Fruit fly (Drosophila melanogaster) whole organism, wandering third instar larva: ENCODE measurements around the gene CG42876.

Experiments used
- CG32264 ChIP-seq: fragments of 200-800 bp; sonication (Bioruptor generic); optimal IDR thresholded peaks from 2 replicates; lab custom pipeline; 2016; ENCODE audit warnings: missing biosample characterization, missing genetic modification characterization
- CrebA ChIP-seq: fragments of 200-800 bp; sonication (Bioruptor generic); optimal IDR thresholded peaks from 2 replicates; lab custom pipeline; 2016; ENCODE audit warnings: missing biosample characterization, mild to moderate bottlenecking, missing genetic modification characterization, borderline replicate concordance
- Dfd ChIP-seq: fragments of >200 bp; optimal IDR thresholded peaks from 2 replicates; lab custom pipeline; 2017; ENCODE audit warnings: missing biosample characterization, missing genetic modification characterization
- GATAd ChIP-seq: sonication (Bioruptor generic); optimal IDR thresholded peaks from 2 replicates; lab custom pipeline; 2016; ENCODE audit warnings: missing biosample characterization, missing genetic modification characterization
- HLH106 ChIP-seq: fragments of 200-800 bp; optimal IDR thresholded peaks from 3 replicates; lab custom pipeline; 2019; ENCODE audit warnings: missing biosample characterization, mild to moderate bottlenecking, missing genetic modification characterization, moderate library complexity
- Hnf4 ChIP-seq: fragments of 200-800 bp; sonication (Bioruptor generic); optimal IDR thresholded peaks from 2 replicates; lab custom pipeline; 2016; ENCODE audit warnings: missing biosample characterization, mild to moderate bottlenecking, missing genetic modification characterization
- Hr78 ChIP-seq: fragments of >200 bp; optimal IDR thresholded peaks from 2 replicates; lab custom pipeline; 2017; ENCODE audit warnings: missing biosample characterization, missing genetic modification characterization
- Hr83 ChIP-seq: fragments of 200-300 bp; sonication (Bioruptor generic); optimal IDR thresholded peaks from 2 replicates; lab custom pipeline; 2016; ENCODE audit warnings: missing biosample characterization, mild to moderate bottlenecking, missing genetic modification characterization, moderate library complexity; ENCODE audit not compliant: poor library complexity, severe bottlenecking
- Jra ChIP-seq: sonication (Bioruptor generic); optimal IDR thresholded peaks from 2 replicates; lab custom pipeline; 2016; ENCODE audit warnings: missing biosample characterization, missing genetic modification characterization
- Myc ChIP-seq: fragments of >200 bp; optimal IDR thresholded peaks from 2 replicates; lab custom pipeline; 2017
- N ChIP-seq: fragments of >200 bp; optimal IDR thresholded peaks from 2 replicates; lab custom pipeline; 2018; ENCODE audit warnings: missing biosample characterization, missing external identifiers, missing genetic modification characterization
- OdsH ChIP-seq: fragments of 200-800 bp; sonication (Bioruptor generic); optimal IDR thresholded peaks from 2 replicates; lab custom pipeline; 2016; ENCODE audit warnings: missing biosample characterization, mild to moderate bottlenecking, missing genetic modification characterization
- Rel ChIP-seq, 2 experiments: fragments of 200-800 bp; sonication (Bioruptor generic) in 1 of 2; optimal IDR thresholded peaks; 2 replicates in 1 of 2; 3 replicates in 1 of 2; lab custom pipeline; 2016 to 2019; ENCODE audit warnings: mild to moderate bottlenecking in 2 of 2, missing biosample characterization in 2 of 2, missing genetic modification characterization in 2 of 2, moderate library complexity in 1 of 2
- Sp1 ChIP-seq: fragments of 200-800 bp; sonication (Bioruptor generic); optimal IDR thresholded peaks from 3 replicates; lab custom pipeline; 2019; ENCODE audit warnings: missing biosample characterization, mild to moderate bottlenecking, missing genetic modification characterization, moderate library complexity
- Vsx2 ChIP-seq: fragments of 200-300, 225-300 bp; sonication (Bioruptor generic); optimal IDR thresholded peaks from 2 replicates; lab custom pipeline; 2018; ENCODE audit warnings: missing biosample characterization, missing genetic modification characterization; ENCODE audit not compliant: partially characterized antibody
- br ChIP-seq: fragments of 200-800 bp; sonication (Bioruptor generic); optimal IDR thresholded peaks from 2 replicates; lab custom pipeline; 2016; ENCODE audit warnings: missing biosample characterization, missing genetic modification characterization
- brk ChIP-seq: fragments of 200-800 bp; sonication (Bioruptor generic); optimal IDR thresholded peaks from 2 replicates; lab custom pipeline; 2016; ENCODE audit warnings: missing biosample characterization, mild to moderate bottlenecking, missing genetic modification characterization
- dl ChIP-seq, 2 experiments: fragments of 175-275, 200-275 bp in 1 of 2; fragments of 200-275 bp in 1 of 2; sonication (Bioruptor generic); optimal IDR thresholded peaks; lab custom pipeline; 2018; ENCODE audit warnings: mild to moderate bottlenecking in 2 of 2, missing biosample characterization in 2 of 2, missing genetic modification characterization in 2 of 2, moderate library complexity in 2 of 2; ENCODE audit not compliant: partially characterized antibody in 2 of 2, insufficient read depth in 1 of 2
- dsf ChIP-seq: sonication (Bioruptor generic); optimal IDR thresholded peaks from 2 replicates; lab custom pipeline; 2016; ENCODE audit warnings: missing biosample characterization, missing genetic modification characterization, borderline replicate concordance
- ey ChIP-seq: fragments of 200-800 bp; sonication (Bioruptor generic); optimal IDR thresholded peaks from 2 replicates; lab custom pipeline; 2016; ENCODE audit warnings: missing biosample characterization, missing genetic modification characterization
- foxo ChIP-seq, 2 experiments: fragments of 200-800 bp; sonication (Bioruptor generic); optimal IDR thresholded peaks; 2 replicates in 1 of 2; 3 replicates in 1 of 2; lab custom pipeline; 2016 to 2017; ENCODE audit warnings: missing biosample characterization in 2 of 2, missing genetic modification characterization in 2 of 2
- fru ChIP-seq: fragments of 200-800 bp; sonication (Bioruptor generic); optimal IDR thresholded peaks from 3 replicates; lab custom pipeline; 2016; ENCODE audit warnings: missing biosample characterization, mild to moderate bottlenecking, missing genetic modification characterization
- h ChIP-seq: fragments of 200-800 bp; sonication (Bioruptor generic); optimal IDR thresholded peaks from 3 replicates; lab custom pipeline; 2016; ENCODE audit warnings: missing biosample characterization, mild to moderate bottlenecking, missing genetic modification characterization
- jim ChIP-seq: fragments of 175-275, 200-325 bp; sonication (Bioruptor generic); optimal IDR thresholded peaks from 2 replicates; lab custom pipeline; 2016; ENCODE audit warnings: missing biosample characterization, mild to moderate bottlenecking, missing genetic modification characterization
- lola ChIP-seq: fragments of >200 bp; optimal IDR thresholded peaks from 2 replicates; lab custom pipeline; 2017; ENCODE audit warnings: missing biosample characterization, missing genetic modification characterization
- pan ChIP-seq: fragments of >200 bp; optimal IDR thresholded peaks from 2 replicates; lab custom pipeline; 2017
- rgr ChIP-seq: fragments of 200-800 bp; sonication (Bioruptor generic); optimal IDR thresholded peaks from 3 replicates; lab custom pipeline; 2016; ENCODE audit warnings: missing biosample characterization, mild to moderate bottlenecking, missing genetic modification characterization
- sage ChIP-seq: fragments of 200-800 bp; sonication (Bioruptor generic); optimal IDR thresholded peaks from 2 replicates; lab custom pipeline; 2016; ENCODE audit warnings: missing biosample characterization, mild to moderate bottlenecking, missing genetic modification characterization
- sv ChIP-seq: fragments of 200-800 bp; sonication (Bioruptor generic); optimal IDR thresholded peaks from 3 replicates; lab custom pipeline; 2016; ENCODE audit warnings: missing biosample characterization, missing genetic modification characterization
- usp ChIP-seq: fragments of >200 bp; optimal IDR thresholded peaks from 2 replicates; lab custom pipeline; 2017; ENCODE audit warnings: missing biosample characterization, missing genetic modification characterization
- woc ChIP-seq: sonication (Bioruptor generic); optimal IDR thresholded peaks from 2 replicates; lab custom pipeline; 2016; ENCODE audit warnings: missing biosample characterization, mild to moderate bottlenecking, missing genetic modification characterization

CG42876 gene

DNA sequence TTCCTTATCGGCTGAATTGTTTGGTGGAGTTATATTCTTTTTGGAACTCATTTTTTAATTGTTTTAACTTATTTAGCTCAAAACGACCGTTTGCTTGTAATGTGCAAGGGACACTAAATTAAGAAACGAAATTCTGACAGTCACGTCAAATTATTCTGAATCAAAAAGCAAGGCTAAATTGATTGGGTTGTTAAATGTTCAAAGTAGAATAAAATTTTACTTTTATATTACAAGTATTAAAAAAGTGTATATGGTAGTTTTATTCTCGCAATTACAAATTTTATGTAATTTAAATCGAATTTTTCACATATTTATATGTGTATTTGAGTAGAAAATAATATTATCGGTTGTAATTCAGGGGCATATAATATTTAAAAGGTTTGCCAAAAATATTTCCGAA lies 23.6 kb upstream of the CG42876 start, which contains the start of gene CG18518:
CG18518 (minus strand) TSS at position 101 of the 400 bp plus-strand sequence.
- TF ChIP-seq dsf: no peak
- no peak for TF ChIP-seq Hr78 (GFP tag; lab: Kevin White, UChicago)
- TF ChIP-seq br (GFP tag; lab: Kevin White, UChicago): no peak
- TF ChIP-seq jim (GFP tag; lab: Kevin White, UChicago): no peak
- TF ChIP-seq CG32264 (GFP tag; lab: Kevin White, UChicago): no peak
- TF ChIP-seq Rel (GFP tag; optimal IDR thresholded peaks at IDR 0.05; lab: Kevin White, UChicago): no peak
- TF ChIP-seq Rel (tag; optimal IDR thresholded peaks at IDR 0.05; lab: Kevin White, UChicago): no peak
- TF ChIP-seq OdsH: no peak
- TF ChIP-seq HLH106 (tag; lab: Kevin White, UChicago): no peak
- TF ChIP-seq pan: no peak
- TF ChIP-seq woc (GFP tag; lab: Kevin White, UChicago): no peak
- no peak for TF ChIP-seq Vsx2
- no peak for TF ChIP-seq Myc (lab: Kevin White, UChicago)
- no peak for TF ChIP-seq ey
- TF ChIP-seq Dfd: no peak
- no peak for TF ChIP-seq CrebA (GFP tag; lab: Kevin White, UChicago)
- no peak for TF ChIP-seq rgr
- no peak for TF ChIP-seq N (GFP tag; lab: Kevin White, UChicago)
- no peak for TF ChIP-seq fru (GFP tag; lab: Kevin White, UChicago)
- no peak for TF ChIP-seq usp (GFP tag; lab: Kevin White, UChicago)
- TF ChIP-seq, all 38 proteins: peak for 0

DNA sequence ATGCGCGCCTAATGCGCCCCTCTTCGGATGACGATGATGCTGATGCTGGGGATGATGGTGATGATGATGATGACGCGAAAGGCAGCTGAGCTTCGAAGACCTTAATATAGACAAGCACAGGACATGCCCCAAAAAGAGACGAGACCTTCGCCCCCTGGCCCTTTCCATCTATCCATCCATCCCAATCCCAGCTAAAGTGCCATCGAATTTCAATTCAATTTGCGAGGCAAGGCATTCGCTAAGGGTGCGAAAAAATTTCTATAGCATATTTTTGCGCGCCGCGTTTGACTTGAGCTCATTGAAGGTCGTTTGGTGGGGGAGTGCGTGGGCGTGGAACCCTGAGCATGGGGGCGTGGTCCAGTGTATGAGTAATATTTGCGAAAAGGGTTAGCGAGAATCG lies 15.6 kb downstream of the CG42876 start:
- TF ChIP-seq jim (GFP tag; lab: Kevin White, UChicago): no peak
- no peak for TF ChIP-seq sage (GFP tag; lab: Kevin White, UChicago)
- no peak for TF ChIP-seq OdsH
- no peak for TF ChIP-seq br (GFP tag; lab: Kevin White, UChicago)
- TF ChIP-seq pan: no peak
- TF ChIP-seq Jra (GFP tag; lab: Kevin White, UChicago): no peak
- TF ChIP-seq ey: no peak
- TF ChIP-seq foxo (GFP tag; optimal IDR thresholded peaks at IDR 0.05; lab: Kevin White, UChicago): no peak
- no peak for TF ChIP-seq Dfd
- TF ChIP-seq brk: no peak
- no peak for TF ChIP-seq CrebA (GFP tag; lab: Kevin White, UChicago)
- TF ChIP-seq Vsx2: no peak
- no peak for TF ChIP-seq rgr
- TF ChIP-seq Myc (lab: Kevin White, UChicago): no peak
- no peak for TF ChIP-seq Hnf4 (GFP tag; lab: Kevin White, UChicago)
- TF ChIP-seq h: no peak
- TF ChIP-seq dsf: no peak

DNA sequence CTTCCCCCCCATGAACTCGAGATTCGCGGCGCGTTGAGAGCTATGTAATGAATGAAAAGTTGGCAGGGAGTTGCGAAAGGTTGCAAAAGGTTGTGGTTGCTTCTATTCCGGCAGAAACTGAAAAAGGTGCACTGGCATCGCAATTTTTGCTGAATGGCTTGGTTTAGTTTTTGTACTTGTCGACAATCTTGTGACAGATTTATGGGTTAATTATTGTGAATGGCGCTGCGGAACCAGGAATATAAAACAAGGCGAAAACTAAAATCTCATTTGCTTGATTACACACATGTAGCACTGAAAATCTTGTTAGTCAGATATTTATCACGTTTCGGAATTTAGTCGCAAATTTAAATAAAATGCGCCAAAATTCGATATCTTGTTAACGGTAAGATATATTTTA lies 28.2 kb downstream of the CG42876 start, which contains the start of gene t-Grip91:
t-Grip91 (plus strand) TSS at position 301 of the 400 bp plus-strand sequence.
- TF ChIP-seq N (GFP tag; lab: Kevin White, UChicago): no peak
- no peak for TF ChIP-seq CrebA (GFP tag; lab: Kevin White, UChicago)
- no peak for TF ChIP-seq woc (GFP tag; lab: Kevin White, UChicago)
- TF ChIP-seq usp (GFP tag; lab: Kevin White, UChicago): no peak
- TF ChIP-seq lola: no peak
- no peak for TF ChIP-seq brk
- no peak for TF ChIP-seq Hnf4 (GFP tag; lab: Kevin White, UChicago)
- TF ChIP-seq jim (GFP tag; lab: Kevin White, UChicago): no peak
- TF ChIP-seq foxo (GFP tag; optimal IDR thresholded peaks at IDR 0.05; lab: Kevin White, UChicago): no peak
- TF ChIP-seq fru (GFP tag; lab: Kevin White, UChicago): no peak
- TF ChIP-seq Hr78 (GFP tag; lab: Kevin White, UChicago): no peak
- no peak for TF ChIP-seq Hr83 (GFP tag; lab: Kevin White, UChicago)
- no peak for TF ChIP-seq pan
- TF ChIP-seq Dfd: no peak
- no peak for TF ChIP-seq dsf
- TF ChIP-seq Myc (lab: Kevin White, UChicago): no peak
- no peak for TF ChIP-seq HLH106 (tag; lab: Kevin White, UChicago)
- no peak for TF ChIP-seq Rel (GFP tag; optimal IDR thresholded peaks at IDR 0.05; lab: Kevin White, UChicago)
- no peak for TF ChIP-seq Rel (tag; optimal IDR thresholded peaks at IDR 0.05; lab: Kevin White, UChicago)
- no peak for TF ChIP-seq GATAd (GFP tag; lab: Kevin White, UChicago)
- no peak for TF ChIP-seq dl (GFP tag; optimal IDR thresholded peaks at IDR 0.05; lab: Kevin White, UChicago; ENCODE audit: insufficient read depth in 1 of 2, partially characterized antibody in 2 of 2)

DNA sequence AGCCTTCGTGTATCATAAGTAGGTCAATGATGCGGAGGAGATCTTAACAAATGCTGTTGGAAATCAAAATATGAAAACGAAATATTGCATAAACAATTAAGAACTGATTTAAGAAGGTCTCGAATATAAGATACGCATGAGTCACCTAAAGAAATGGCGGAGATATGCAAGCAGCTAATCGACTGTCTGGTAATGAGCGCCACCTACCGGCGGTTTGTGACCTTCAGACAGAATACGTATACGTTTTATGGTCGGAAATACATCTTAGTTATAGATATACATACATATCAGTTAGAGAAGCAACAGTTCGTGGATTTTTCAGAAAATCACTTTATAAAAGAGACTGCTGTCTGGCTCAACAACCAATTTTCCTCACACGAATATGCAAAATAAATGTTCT lies 28.9 kb downstream of the CG42876 start:
- no peak for TF ChIP-seq Myc (lab: Kevin White, UChicago)
- no peak for TF ChIP-seq CrebA (GFP tag; lab: Kevin White, UChicago)
- TF ChIP-seq ey: no peak
- TF ChIP-seq sage (GFP tag; lab: Kevin White, UChicago): no peak
- no peak for TF ChIP-seq sv (GFP tag; lab: Kevin White, UChicago)
- TF ChIP-seq GATAd (GFP tag; lab: Kevin White, UChicago): no peak
- TF ChIP-seq Hr78 (GFP tag; lab: Kevin White, UChicago): no peak
- TF ChIP-seq Sp1 (GFP tag; lab: Kevin White, UChicago): no peak
- TF ChIP-seq, all 38 proteins: peak for 0
